Fruit fly (Drosophila melanogaster) whole organism, prepupa: Measurements from ENCODE around the gene CG13725.

Experiments
- Blimp-1 ChIP-seq: fragments of 200-800 bp; sonication (Bioruptor generic); optimal IDR thresholded peaks from 3 replicates; lab custom pipeline; 2017; ENCODE audit warnings: missing biosample characterization, missing genetic modification characterization, mild to moderate bottlenecking, moderate library complexity, missing genetic modification reagents
- CG10631 ChIP-seq: fragments of 200-800 bp; sonication (Bioruptor generic); optimal IDR thresholded peaks from 2 replicates; lab custom pipeline; 2016; ENCODE audit warnings: missing biosample characterization, missing genetic modification characterization
- CG10669 ChIP-seq: fragments of 200-800 bp; sonication (Bioruptor generic); optimal IDR thresholded peaks from 3 replicates; lab custom pipeline; 2018; ENCODE audit warnings: missing biosample characterization, mild to moderate bottlenecking, missing genetic modification characterization, moderate library complexity
- CG11762 ChIP-seq: fragments of 200-800 bp; sonication (Bioruptor generic); optimal IDR thresholded peaks from 3 replicates; lab custom pipeline; 2016; ENCODE audit warnings: missing biosample characterization, missing genetic modification characterization; ENCODE audit not compliant: insufficient read depth
- CG15336 ChIP-seq: fragments of 200-800 bp; sonication (Bioruptor generic); IDR thresholded peaks from 2 replicates; pipeline ENCODE4 v1.3.6; 2022; ENCODE audit warnings: missing biosample characterization, missing genetic modification characterization
- CG16779 ChIP-seq: fragments of 200-800 bp; sonication (Bioruptor generic); optimal IDR thresholded peaks from 3 replicates; lab custom pipeline; 2017; ENCODE audit warnings: missing biosample characterization, mild to moderate bottlenecking, missing genetic modification characterization
- CG34406 ChIP-seq: fragments of 200-800 bp; sonication (Bioruptor generic); optimal IDR thresholded peaks from 3 replicates; lab custom pipeline; 2016; ENCODE audit warnings: missing biosample characterization, missing genetic modification characterization
- CG4318 ChIP-seq: fragments of 200-800 bp; sonication (Bioruptor generic); optimal IDR thresholded peaks from 3 replicates; lab custom pipeline; 2017; ENCODE audit warnings: missing biosample characterization, mild to moderate bottlenecking, missing genetic modification characterization
- CG6163 ChIP-seq: fragments of 200-800 bp; sonication (Bioruptor generic); IDR thresholded peaks from 3 replicates; pipeline ENCODE4 v1.3.6; 2022; ENCODE audit warnings: missing biosample characterization, missing genetic modification characterization
- CG6276 ChIP-seq: fragments of 200-800 bp; sonication (Bioruptor generic); optimal IDR thresholded peaks from 2 replicates; lab custom pipeline; 2017; ENCODE audit warnings: missing biosample characterization, mild to moderate bottlenecking, missing genetic modification characterization
- CG6792 ChIP-seq: fragments of 200-800 bp; sonication (Bioruptor generic); optimal IDR thresholded peaks from 3 replicates; lab custom pipeline; 2016; ENCODE audit warnings: missing biosample characterization, missing genetic modification characterization
- CG6808 ChIP-seq: fragments of 200-800 bp; sonication (Bioruptor generic); optimal IDR thresholded peaks from 3 replicates; lab custom pipeline; 2017; ENCODE audit warnings: missing biosample characterization, missing genetic modification characterization, mild to moderate bottlenecking, moderate library complexity, missing genetic modification reagents
- CG6854 ChIP-seq: fragments of 200-800 bp; sonication (Bioruptor generic); optimal IDR thresholded peaks from 2 replicates; lab custom pipeline; 2017; ENCODE audit warnings: missing biosample characterization, mild to moderate bottlenecking, missing genetic modification characterization
- CG8119 ChIP-seq: fragments of 200-800 bp; sonication (Bioruptor generic); IDR thresholded peaks from 3 replicates; pipeline ENCODE4 v1.3.6; 2022; ENCODE audit warnings: missing biosample characterization, missing genetic modification characterization
- CG8319 ChIP-seq: fragments of 200-800 bp; sonication (Bioruptor generic); optimal IDR thresholded peaks from 3 replicates; lab custom pipeline; 2016; ENCODE audit warnings: missing biosample characterization, missing genetic modification characterization
- CG8632 ChIP-seq: fragments of 200-800 bp; sonication (Bioruptor generic); optimal IDR thresholded peaks from 3 replicates; lab custom pipeline; 2016; ENCODE audit warnings: missing biosample characterization, missing genetic modification characterization
- CG9139 ChIP-seq: fragments of 200-800 bp; sonication (Bioruptor generic); optimal IDR thresholded peaks from 3 replicates; lab custom pipeline; 2017; ENCODE audit warnings: missing biosample characterization, mild to moderate bottlenecking, missing genetic modification characterization
- Eip75B ChIP-seq: fragments of 200-800 bp; sonication (Bioruptor generic); optimal IDR thresholded peaks from 3 replicates; lab custom pipeline; 2016; ENCODE audit warnings: missing biosample characterization, missing genetic modification characterization
- Eip78C ChIP-seq: fragments of 200-800 bp; sonication (Bioruptor generic); peaks from one replicate; lab custom pipeline; 2016; ENCODE audit warnings: missing biosample characterization, missing genetic modification characterization
- Gug ChIP-seq: fragments of 200-800 bp; sonication (Bioruptor generic); IDR thresholded peaks from 2 replicates; pipeline ENCODE4 v1.3.6; 2022; ENCODE audit warnings: missing biosample characterization, missing genetic modification characterization
- Hr38 ChIP-seq: sonication (Bioruptor generic); optimal IDR thresholded peaks from 2 replicates; lab custom pipeline; 2016; ENCODE audit warnings: missing biosample characterization, missing genetic modification characterization
- Hr4 ChIP-seq: fragments of 200-800 bp; sonication (Bioruptor generic); optimal IDR thresholded peaks from 3 replicates; lab custom pipeline; 2016; ENCODE audit warnings: missing biosample characterization, missing genetic modification characterization
- Lpt ChIP-seq: fragments of 200-800 bp; sonication (Bioruptor generic); optimal IDR thresholded peaks from 3 replicates; lab custom pipeline; 2016; ENCODE audit warnings: missing biosample characterization, missing genetic modification characterization
- Met ChIP-seq: fragments of 200-800 bp; sonication (Bioruptor generic); optimal IDR thresholded peaks from 3 replicates; lab custom pipeline; 2016; ENCODE audit warnings: missing biosample characterization, missing genetic modification characterization
- OdsH ChIP-seq: fragments of 200-800 bp; sonication (Bioruptor generic); optimal IDR thresholded peaks from 3 replicates; lab custom pipeline; 2016; ENCODE audit warnings: missing biosample characterization, missing genetic modification characterization
- Sox14 ChIP-seq: fragments of 200-800 bp; sonication (Bioruptor generic); optimal IDR thresholded peaks from 3 replicates; lab custom pipeline; 2016; ENCODE audit warnings: missing biosample characterization, missing genetic modification characterization
- Sox15 ChIP-seq: fragments of 200-800 bp; sonication (Bioruptor generic); optimal IDR thresholded peaks from 3 replicates; lab custom pipeline; 2016; ENCODE audit warnings: missing biosample characterization, missing genetic modification characterization
- achi ChIP-seq: fragments of 200-800 bp; sonication (Bioruptor generic); optimal IDR thresholded peaks from 3 replicates; lab custom pipeline; 2016; ENCODE audit warnings: missing biosample characterization, missing genetic modification characterization
- acj6 ChIP-seq: fragments of 200-800 bp; sonication (Bioruptor generic); optimal IDR thresholded peaks from 3 replicates; lab custom pipeline; 2016; ENCODE audit warnings: missing biosample characterization, missing genetic modification characterization
- cyc ChIP-seq: fragments of 200-800 bp; sonication (Bioruptor generic); optimal IDR thresholded peaks from 3 replicates; lab custom pipeline; 2016; ENCODE audit warnings: missing biosample characterization, missing genetic modification characterization
- dsx ChIP-seq: fragments of 200-800 bp; optimal IDR thresholded peaks from 3 replicates; lab custom pipeline; 2019; ENCODE audit warnings: missing biosample characterization, mild to moderate bottlenecking, missing genetic modification characterization, moderate library complexity; ENCODE audit not compliant: poor library complexity, severe bottlenecking
- eg ChIP-seq: fragments of 200-800 bp; sonication (Bioruptor generic); IDR thresholded peaks from 3 replicates; pipeline ENCODE4 v1.3.6; 2022; ENCODE audit warnings: missing biosample characterization, missing genetic modification characterization
- esn ChIP-seq: fragments of 200-800 bp; sonication (Bioruptor generic); optimal IDR thresholded peaks from 2 replicates; lab custom pipeline; 2016; ENCODE audit warnings: missing biosample characterization, mild to moderate bottlenecking, missing genetic modification characterization, moderate library complexity
- fd59A ChIP-seq: fragments of 200-800 bp; sonication (Bioruptor generic); optimal IDR thresholded peaks from 2 replicates; lab custom pipeline; 2017; ENCODE audit warnings: missing biosample characterization, mild to moderate bottlenecking, missing genetic modification characterization, missing genetic modification reagents
- fkh ChIP-seq: fragments of 200-800 bp; sonication (Bioruptor generic); optimal IDR thresholded peaks from 3 replicates; lab custom pipeline; 2017; ENCODE audit warnings: missing biosample characterization, mild to moderate bottlenecking, missing genetic modification characterization, moderate library complexity
- lz ChIP-seq: fragments of 200-800 bp; sonication (Bioruptor generic); optimal IDR thresholded peaks from 3 replicates; lab custom pipeline; 2016; ENCODE audit warnings: missing biosample characterization, missing genetic modification characterization
- net ChIP-seq: fragments of 200-800 bp; sonication (Bioruptor generic); optimal IDR thresholded peaks from 3 replicates; lab custom pipeline; 2016; ENCODE audit warnings: missing biosample characterization, missing genetic modification characterization
- salr ChIP-seq, 2 experiments: fragments of 200-800 bp; sonication (Bioruptor generic); optimal IDR thresholded peaks; 3 replicates each; lab custom pipeline; 2016 to 2018; ENCODE audit warnings: missing biosample characterization in 2 of 2, missing genetic modification characterization in 2 of 2, mild to moderate bottlenecking in 1 of 2
- spab ChIP-seq: fragments of 200-800 bp; sonication (Bioruptor generic); optimal IDR thresholded peaks from 2 replicates; lab custom pipeline; 2017; ENCODE audit warnings: missing biosample characterization, mild to moderate bottlenecking, missing genetic modification characterization, missing genetic modification reagents
- ss ChIP-seq, 2 experiments: fragments of 200-800 bp; sonication (Bioruptor generic); optimal IDR thresholded peaks; 2 replicates in 1 of 2; 3 replicates in 1 of 2; lab custom pipeline; 2017 to 2018; ENCODE audit warnings: mild to moderate bottlenecking in 2 of 2, missing biosample characterization in 2 of 2, missing genetic modification characterization in 2 of 2, moderate library complexity in 1 of 2
- topi ChIP-seq: fragments of 200-800 bp; sonication (Bioruptor generic); optimal IDR thresholded peaks from 3 replicates; lab custom pipeline; 2016; ENCODE audit warnings: missing biosample characterization, missing genetic modification characterization

Gene CG13725

dm6 chr3L:17349604-17350003 is 24.3 kb upstream of the CG13725 start, which contains the start of gene Mip:
Mip (minus strand) TSS chr3L:17349666.
- TF ChIP-seq fd59A (GFP tag; lab: Kevin White, UChicago) (no peak), OdsH (GFP tag; lab: Kevin White, UChicago) (no peak), eg (no peak), cyc (GFP tag; lab: Kevin White, UChicago) (no peak), Eip75B (no peak), Gug (GFP tag; lab: Robert Waterston, UW) (no peak), Blimp-1 (GFP tag; lab: Kevin White, UChicago) (no peak), acj6 (GFP tag; lab: Kevin White, UChicago) (no peak), CG34406 (no peak), Sox15 (GFP tag; lab: Kevin White, UChicago) (no peak), Sox14 (no peak), CG6276 (GFP tag; lab: Kevin White, UChicago) (no peak), achi (no peak), fkh (GFP tag; lab: Kevin White, UChicago) (no peak), Lpt (GFP tag; lab: Kevin White, UChicago) (no peak), CG6854 (GFP tag; lab: Kevin White, UChicago) (no peak), CG4318 (GFP tag; lab: Kevin White, UChicago) (no peak), CG10631 (GFP tag; lab: Kevin White, UChicago) (no peak), CG8319 (GFP tag; lab: Kevin White, UChicago) (no peak), CG9139 (GFP tag; lab: Kevin White, UChicago) (no peak)

- TF ChIP-seq CG34406 (no peak), spab (no peak), CG15336 (GFP tag; lab: Robert Waterston, UW) (no peak), topi (no peak), Hr4 (GFP tag; lab: Kevin White, UChicago) (no peak), OdsH (GFP tag; lab: Kevin White, UChicago) (no peak), CG8319 (GFP tag; lab: Kevin White, UChicago) (no peak), salr (GFP tag; optimal IDR thresholded peaks at IDR 0.05; lab: Kevin White, UChicago) (no peak), fkh (GFP tag; lab: Kevin White, UChicago) (no peak), CG10631 (GFP tag; lab: Kevin White, UChicago) (no peak), CG6163 (no peak), CG11762 (no peak)
- TF ChIP-seq, all 60 proteins: peak for 0
Observed at dm6 chr3L:17346393-17346792, 21.1 kb upstream of the CG13725 start.

- TF ChIP-seq CG6792 (no peak), net (GFP tag; lab: Kevin White, UChicago) (no peak), Hr38 (GFP tag; lab: Kevin White, UChicago) (no peak), CG10669 (GFP tag; lab: Kevin White, UChicago) (no peak), fd59A (GFP tag; lab: Kevin White, UChicago) (no peak), CG8632 (no peak)
Observed at dm6 chr3L:17344596-17344995, 19.3 kb upstream of the CG13725 start, which contains the start of gene brv2. brv2 (minus strand) TSS chr3L:17344696.

- TF ChIP-seq dsx (GFP tag; lab: Kevin White, UChicago): no peak
- TF ChIP-seq Met (GFP tag; lab: Kevin White, UChicago): no peak
- TF ChIP-seq CG15336 (GFP tag; lab: Robert Waterston, UW): no peak
- TF ChIP-seq CG6276 (GFP tag; lab: Kevin White, UChicago): no peak
- no peak for TF ChIP-seq Hr38 (GFP tag; lab: Kevin White, UChicago)
- no peak for TF ChIP-seq Eip78C (GFP tag; lab: Kevin White, UChicago)
- TF ChIP-seq CG10669 (GFP tag; lab: Kevin White, UChicago): no peak
- no peak for TF ChIP-seq CG6808
- no peak for TF ChIP-seq ss (GFP tag; optimal IDR thresholded peaks at IDR 0.05; lab: Kevin White, UChicago)
- no peak for TF ChIP-seq CG8119
- TF ChIP-seq lz (GFP tag; lab: Kevin White, UChicago): no peak
- no peak for TF ChIP-seq CG6792
- TF ChIP-seq esn (GFP tag; lab: Kevin White, UChicago): no peak
- TF ChIP-seq CG16779 (tag; lab: Kevin White, UChicago): no peak
- TF ChIP-seq, all 60 proteins: peak for 0
Observed at dm6 chr3L:17341216-17341615, 15.9 kb upstream of the CG13725 start, which contains the start of gene CG13727. CG13727 (minus strand) TSS chr3L:17341316.
